Worm (Caenorhabditis elegans) whole organism, L2 larva: ENCODE measurements around the gene dpf-5.

Experiments used
- C34F6.9 ChIP-seq: fragments of 150-350 bp; optimal IDR thresholded peaks from 2 replicates; lab custom pipeline; 2014; ENCODE audit warnings: missing biosample characterization, missing genetic modification characterization
- F13H6.1 ChIP-seq: sonication (generic microtip); optimal IDR thresholded peaks from 2 replicates; lab custom pipeline; 2016; ENCODE audit warnings: missing genetic modification characterization, missing compliant biosample characterization
- R02D3.7 ChIP-seq: fragments of 150-350 bp; optimal IDR thresholded peaks from 2 replicates; lab custom pipeline; 2014; ENCODE audit warnings: missing biosample characterization, missing genetic modification characterization
- Y55F3AM.14 ChIP-seq: fragments of 200-800 bp; sonication (Bioruptor generic); optimal IDR thresholded peaks from 2 replicates; lab custom pipeline; 2018; ENCODE audit warnings: mild to moderate bottlenecking, missing genetic modification characterization, missing compliant biosample characterization
- ZK546.5 ChIP-seq: sonication (generic microtip); optimal IDR thresholded peaks from 2 replicates; lab custom pipeline; 2017; ENCODE audit warnings: missing biosample characterization, missing genetic modification characterization
- aly-2 ChIP-seq: fragments of 150-350 bp; optimal IDR thresholded peaks from 2 replicates; lab custom pipeline; 2014; ENCODE audit warnings: missing biosample characterization, missing genetic modification characterization
- ama-1 ChIP-seq: fragments of 150-350 bp; optimal IDR thresholded peaks from 2 replicates; lab custom pipeline; 2018; ENCODE audit warnings: inconsistent platforms
- blmp-1 ChIP-seq: sonication (generic microtip); optimal IDR thresholded peaks from 2 replicates; lab custom pipeline; 2017; ENCODE audit warnings: missing genetic modification characterization, mild to moderate bottlenecking, missing compliant biosample characterization, antibody characterized with exemption, moderate library complexity; ENCODE audit not compliant: insufficient read depth
- ceh-16 ChIP-seq: fragments of 150-350 bp; optimal IDR thresholded peaks from 2 replicates; lab custom pipeline; 2014; ENCODE audit warnings: missing biosample characterization, missing genetic modification characterization
- crh-2 ChIP-seq: sonication (generic microtip); optimal IDR thresholded peaks from 2 replicates; lab custom pipeline; 2017; ENCODE audit warnings: missing biosample characterization, missing genetic modification characterization
- dmd-4 ChIP-seq: sonication (generic microtip); optimal IDR thresholded peaks from 2 replicates; lab custom pipeline; 2017; ENCODE audit warnings: missing biosample characterization, missing genetic modification characterization
- egl-27 ChIP-seq: sonication (generic microtip); optimal IDR thresholded peaks from 3 replicates; lab custom pipeline; 2017; ENCODE audit warnings: missing biosample characterization, missing genetic modification reagents, missing genetic modification characterization
- elt-1 ChIP-seq: fragments of 150-350 bp; optimal IDR thresholded peaks from 2 replicates; lab custom pipeline; 2014; ENCODE audit warnings: missing biosample characterization, missing genetic modification characterization
- elt-3 ChIP-seq: sonication (generic microtip); optimal IDR thresholded peaks from 2 replicates; lab custom pipeline; 2017; ENCODE audit warnings: missing biosample characterization, missing genetic modification characterization
- fos-1 ChIP-seq: fragments of 150-350 bp; optimal IDR thresholded peaks from 2 replicates; lab custom pipeline; 2014; ENCODE audit warnings: missing biosample characterization, missing genetic modification characterization
- gmeb-1 ChIP-seq: fragments of 150-350 bp; optimal IDR thresholded peaks from 2 replicates; lab custom pipeline; 2014; ENCODE audit warnings: missing biosample characterization, missing genetic modification characterization
- lin-11 ChIP-seq: fragments of 150-350 bp; sonication (generic microtip); optimal IDR thresholded peaks from 2 replicates; lab custom pipeline; 2014; ENCODE audit warnings: missing biosample characterization, missing genetic modification characterization, inconsistent platforms, mixed read lengths
- lin-13 ChIP-seq: fragments of 150-350 bp; optimal IDR thresholded peaks from 2 replicates; lab custom pipeline; 2014; ENCODE audit warnings: missing biosample characterization, missing genetic modification reagents, missing genetic modification characterization
- lsy-2 ChIP-seq, 2 experiments: fragments of 150-350 bp in 1 of 2; sonication (generic microtip) in 1 of 2; optimal IDR thresholded peaks; 2 replicates each; lab custom pipeline; 2014 to 2017; ENCODE audit warnings: missing biosample characterization in 2 of 2, missing genetic modification characterization in 2 of 2
- mab-5 ChIP-seq: fragments of 150-350 bp; optimal IDR thresholded peaks from 2 replicates; lab custom pipeline; 2014; ENCODE audit warnings: missing biosample characterization, missing genetic modification characterization
- mbf-1 ChIP-seq: sonication (generic microtip); optimal IDR thresholded peaks from 2 replicates; lab custom pipeline; 2017; ENCODE audit warnings: missing biosample characterization, missing genetic modification characterization
- mdl-1 ChIP-seq, 2 experiments: fragments of 150-350 bp in 1 of 2; sonication (generic microtip) in 1 of 2; optimal IDR thresholded peaks; 2 replicates each; lab custom pipeline; 2017; ENCODE audit warnings: missing biosample characterization in 2 of 2, missing genetic modification characterization in 2 of 2
- nhr-10 ChIP-seq: sonication (generic microtip); optimal IDR thresholded peaks from 2 replicates; lab custom pipeline; 2017; ENCODE audit warnings: missing biosample characterization, missing genetic modification characterization
- nhr-129 ChIP-seq: fragments of 150-350 bp; optimal IDR thresholded peaks from 2 replicates; lab custom pipeline; 2014; ENCODE audit warnings: missing biosample characterization, missing genetic modification characterization
- nhr-23 ChIP-seq: fragments of 150-350 bp; optimal IDR thresholded peaks from 2 replicates; lab custom pipeline; 2014; ENCODE audit warnings: missing biosample characterization, missing genetic modification reagents, missing genetic modification characterization
- nhr-25 ChIP-seq: fragments of 150-350 bp; sonication (generic microtip); optimal IDR thresholded peaks from 3 replicates; lab custom pipeline; 2014; ENCODE audit warnings: missing biosample characterization, missing genetic modification characterization
- nhr-77 ChIP-seq: fragments of 150-350 bp; optimal IDR thresholded peaks from 2 replicates; lab custom pipeline; 2014; ENCODE audit warnings: missing biosample characterization, missing genetic modification characterization
- peb-1 ChIP-seq: fragments of 150-350 bp; optimal IDR thresholded peaks from 2 replicates; lab custom pipeline; 2014; ENCODE audit warnings: missing biosample characterization, missing genetic modification characterization
- sem-4 ChIP-seq: fragments of 150-350 bp; optimal IDR thresholded peaks from 2 replicates; lab custom pipeline; 2014; ENCODE audit warnings: missing biosample characterization, missing genetic modification reagents, missing genetic modification characterization
- skn-1 ChIP-seq: sonication (generic microtip); optimal IDR thresholded peaks from 2 replicates; lab custom pipeline; 2017; ENCODE audit warnings: missing biosample characterization, missing genetic modification characterization
- sma-3 ChIP-seq: sonication (generic microtip); optimal IDR thresholded peaks from 2 replicates; lab custom pipeline; 2016; ENCODE audit warnings: missing genetic modification reagents, missing genetic modification characterization, missing compliant biosample characterization
- sma-9 ChIP-seq, 2 experiments: fragments of 150-350 bp in 1 of 2; sonication (generic microtip) in 1 of 2; optimal IDR thresholded peaks; 2 replicates each; lab custom pipeline; 2014 to 2016; ENCODE audit warnings: missing genetic modification characterization in 2 of 2, mild to moderate bottlenecking in 1 of 2, missing biosample characterization in 1 of 2, missing compliant biosample characterization in 1 of 2, missing genetic modification reagents in 1 of 2, moderate library complexity in 1 of 2
- snpc-4 ChIP-seq: fragments of 150-350 bp; optimal IDR thresholded peaks from 2 replicates; lab custom pipeline; 2014; ENCODE audit warnings: missing biosample characterization, missing genetic modification characterization
- unc-55 ChIP-seq: fragments of 150-350 bp; sonication (generic microtip); optimal IDR thresholded peaks from 3 replicates; lab custom pipeline; 2014; ENCODE audit warnings: missing biosample characterization, missing genetic modification reagents, missing genetic modification characterization
- zag-1 ChIP-seq: fragments of 150-350 bp; optimal IDR thresholded peaks from 2 replicates; lab custom pipeline; 2014; ENCODE audit warnings: missing biosample characterization, missing genetic modification characterization
- ztf-1 ChIP-seq: fragments of 200-800 bp; sonication (Bioruptor generic); conservative IDR thresholded peaks from 2 replicates; pipeline ENCODE4 v1.3.6; 2022; ENCODE audit warnings: missing genetic modification characterization, missing compliant biosample characterization
- ztf-11 ChIP-seq: sonication (generic microtip); optimal IDR thresholded peaks from 2 replicates; lab custom pipeline; 2017; ENCODE audit warnings: missing biosample characterization, missing genetic modification characterization
- ztf-4 ChIP-seq: fragments of 150-350 bp; optimal IDR thresholded peaks from 2 replicates; lab custom pipeline; 2014; ENCODE audit warnings: missing biosample characterization, missing genetic modification characterization

Gene dpf-5

DNA sequence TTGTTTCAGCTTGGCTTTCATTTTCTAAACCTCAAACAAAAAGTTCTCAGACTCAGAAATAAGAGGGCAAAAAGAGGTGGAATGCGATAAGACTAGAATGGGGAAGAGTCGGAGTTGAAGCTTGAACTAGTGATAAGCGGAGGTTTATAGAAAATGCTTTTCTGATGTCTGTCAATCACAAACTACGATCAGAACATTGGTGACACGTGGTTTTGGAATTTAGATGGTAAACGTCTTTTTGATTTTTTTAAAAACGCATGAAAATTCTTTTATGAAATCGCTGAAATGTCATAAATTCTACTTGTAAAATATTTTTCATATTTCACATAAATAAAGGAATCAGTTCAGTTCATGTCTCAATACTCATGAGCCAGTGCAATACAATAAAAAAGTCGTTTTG, 14.7 kb upstream of the dpf-5 start, which contains the start of gene H06H21.8:
Gene H06H21.8, minus strand, starts transcription at position 78 of the 400 bp plus-strand sequence.
- peak; percentile 42 for TF ChIP-seq crh-2 (tag; lab: Kevin White, UChicago)
- peak; percentile 31 for TF ChIP-seq fos-1 (tag; lab: Kevin White, UChicago)
- no peak for TF ChIP-seq R02D3.7 (tag; lab: Kevin White, UChicago)
- peak; percentile 30 for TF ChIP-seq gmeb-1 (tag; lab: Kevin White, UChicago)

DNA sequence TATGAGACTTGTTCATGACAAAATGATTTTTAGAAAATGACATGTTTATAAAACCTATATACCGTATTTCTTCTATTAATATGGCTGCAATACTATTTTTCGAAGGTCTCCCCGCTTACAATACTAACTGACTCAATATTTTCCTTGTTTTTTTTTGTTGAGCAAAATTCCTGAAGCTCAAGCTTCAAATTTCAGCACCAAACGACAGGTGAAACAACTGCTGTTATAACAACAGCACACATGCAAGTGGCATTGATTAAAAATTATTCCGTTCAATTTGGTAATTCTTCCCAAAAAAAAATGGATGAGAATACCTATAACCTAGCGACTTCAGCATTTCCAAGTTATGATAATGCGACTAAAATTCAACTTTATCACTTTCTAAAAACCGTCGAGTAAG, 7.8 kb upstream of the dpf-5 start, which contains the start of gene srw-94:
Gene srw-94, plus strand, starts transcription at position 301 of the 400 bp plus-strand sequence.
- TF ChIP-seq nhr-23 (tag; lab: Kevin White, UChicago) (no peak), ztf-4 (tag; lab: Kevin White, UChicago) (no peak), nhr-77 (tag; lab: Kevin White, UChicago) (no peak), mab-5 (no peak), elt-3 (tag; lab: Kevin White, UChicago) (no peak), ama-1 (lab: Kevin White, UChicago) (no peak), nhr-25 (no peak)

- TF ChIP-seq ztf-4 (tag; lab: Kevin White, UChicago) (no peak), egl-27 (no peak), elt-3 (tag; lab: Kevin White, UChicago) (no peak), nhr-77 (tag; lab: Kevin White, UChicago) (no peak), ztf-11 (tag; lab: Kevin White, UChicago) (no peak), aly-2 (tag; lab: Kevin White, UChicago) (no peak), nhr-25 (no peak), gmeb-1 (tag; lab: Kevin White, UChicago) (no peak), ZK546.5 (no peak), mbf-1 (no peak), zag-1 (tag; lab: Kevin White, UChicago) (no peak), skn-1 (no peak), nhr-10 (tag; lab: Kevin White, UChicago) (no peak), C34F6.9 (tag; lab: Kevin White, UChicago) (no peak), mab-5 (no peak), nhr-23 (tag; lab: Kevin White, UChicago) (no peak), R02D3.7 (tag; lab: Kevin White, UChicago) (no peak), dmd-4 (no peak)
These were observed 5.5 kb upstream of the dpf-5 start, which contains the start of gene srw-95 for ce11 chrIV:4811863-4812262. Gene srw-95 (plus strand): TSS chrIV:4812075.

- no peak for TF ChIP-seq Y55F3AM.14 (GFP tag; lab: Kevin White, UChicago)
- no peak for TF ChIP-seq mab-5
- TF ChIP-seq sem-4 = no peak
- TF ChIP-seq nhr-129 (tag; lab: Kevin White, UChicago) = peak; percentile 41
- TF ChIP-seq C34F6.9 (tag; lab: Kevin White, UChicago) = peak; percentile 76
- peak; percentile 3 for TF ChIP-seq nhr-25
- TF ChIP-seq aly-2 (tag; lab: Kevin White, UChicago) = no peak
- TF ChIP-seq sma-3 (GFP tag; lab: Kevin White, UChicago) = peak; percentile 44
- peak in 1 of 2 experiments; percentile 80 for TF ChIP-seq lsy-2 (tag; optimal IDR thresholded peaks at IDR 0.05; lab: Kevin White, UChicago)
- TF ChIP-seq ztf-11 (tag; lab: Kevin White, UChicago) = no peak
- peak; percentile 33 for TF ChIP-seq fos-1 (tag; lab: Kevin White, UChicago)
- TF ChIP-seq elt-1 = no peak
- no peak for TF ChIP-seq nhr-77 (tag; lab: Kevin White, UChicago)
- TF ChIP-seq unc-55 (GFP tag; lab: Kevin White, UChicago) = peak; percentile 79
- TF ChIP-seq ceh-16 (tag; lab: Kevin White, UChicago) = peak; percentile 16
- TF ChIP-seq blmp-1 (tag; lab: Kevin White, UChicago) = peak; percentile 19
- TF ChIP-seq gmeb-1 (tag; lab: Kevin White, UChicago) = peak; percentile 53
- TF ChIP-seq sma-9 (GFP tag; optimal IDR thresholded peaks at IDR 0.05; lab: Kevin White, UChicago) = peak; percentile 11
- TF ChIP-seq sma-9 (tag; optimal IDR thresholded peaks at IDR 0.05; lab: Kevin White, UChicago) = no peak
- peak; percentile 51 for TF ChIP-seq lin-11 (tag; lab: Kevin White, UChicago)
- no peak for TF ChIP-seq peb-1 (tag; lab: Kevin White, UChicago)
- no peak for TF ChIP-seq nhr-10 (tag; lab: Kevin White, UChicago)
- TF ChIP-seq zag-1 (tag; lab: Kevin White, UChicago) = no peak
- TF ChIP-seq ztf-1 (GFP tag; lab: Robert Waterston, UW) = no peak
- peak; percentile 58 for TF ChIP-seq lin-13 (GFP tag; lab: Kevin White, UChicago)
- peak; percentile 21 for TF ChIP-seq F13H6.1 (tag; lab: Kevin White, UChicago)
- no peak for TF ChIP-seq mdl-1 (tag; optimal IDR thresholded peaks at IDR 0.05; lab: Kevin White, UChicago)
- TF ChIP-seq nhr-23 (tag; lab: Kevin White, UChicago) = no peak
- peak; percentile 33 for TF ChIP-seq snpc-4 (tag; lab: Kevin White, UChicago)
- peak; percentile 31 for TF ChIP-seq crh-2 (tag; lab: Kevin White, UChicago)
- TF ChIP-seq ztf-4 (tag; lab: Kevin White, UChicago) = no peak
- no peak for TF ChIP-seq ZK546.5
These were observed 4.1 kb upstream of the dpf-5 start, which contains the start of gene eif-1.A for ce11 chrIV:4810377-4810984. Gene eif-1.A (plus strand): TSS chrIV:4810934.
